Fruit fly (Drosophila melanogaster) whole organism: ENCODE results near the gene CG1236.

ENCODE experiments used
- CG8478 ChIP-seq: fragments of >200 bp; optimal IDR thresholded peaks from 2 replicates; lab custom pipeline; 2018; ENCODE audit warnings: inconsistent platforms
- Dll ChIP-seq: fragments of >200 bp; optimal IDR thresholded peaks from 2 replicates; lab custom pipeline; 2017
- psq ChIP-seq: fragments of >200 bp; optimal IDR thresholded peaks from 2 replicates; lab custom pipeline; 2017
- usp ChIP-seq: fragments of >200 bp; optimal IDR thresholded peaks from 2 replicates; lab custom pipeline; 2017; ENCODE audit warnings: missing biosample characterization, missing genetic modification characterization, mixed read lengths

DNA sequence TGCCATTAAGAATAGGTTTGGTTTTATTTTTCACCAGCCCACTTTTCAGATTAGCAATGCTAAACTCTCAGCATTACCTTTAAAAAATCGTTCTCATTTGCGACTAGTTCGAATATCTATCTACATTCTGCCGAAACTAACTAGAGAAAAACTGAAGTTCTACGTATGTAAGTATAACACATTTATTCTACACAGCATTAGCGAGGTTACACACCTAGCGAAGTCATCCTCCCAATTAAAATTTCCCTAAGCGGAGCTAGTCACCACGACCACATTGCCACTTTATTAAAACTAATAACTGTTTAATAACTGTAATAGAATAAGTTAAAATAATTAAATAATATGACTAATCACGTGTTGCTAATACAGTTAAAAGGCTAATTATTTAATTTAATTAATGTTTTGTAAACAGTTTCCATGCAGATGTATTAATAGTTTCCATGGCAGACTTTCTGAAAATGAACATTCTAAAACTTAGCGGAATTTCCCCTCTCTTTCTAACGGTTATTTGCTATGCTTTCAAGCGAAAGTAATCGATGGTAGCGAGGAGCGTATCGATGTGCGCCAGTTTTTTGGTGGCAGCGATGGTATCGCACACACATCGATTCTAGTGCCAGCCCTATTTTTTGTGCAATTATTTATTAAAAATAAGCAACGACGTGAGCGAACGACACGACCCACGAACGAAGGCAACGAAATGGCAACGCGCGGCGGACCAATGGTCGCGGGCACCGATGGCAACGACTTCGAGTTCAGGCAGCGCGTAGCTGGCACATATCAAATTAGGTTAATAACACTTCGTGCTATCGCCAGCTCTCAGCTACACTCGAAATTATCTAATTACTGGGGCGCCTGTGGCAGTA is 42.4 kb downstream of the CG1236 start, which contains the start of gene jagn:
- no peak for TF ChIP-seq psq (lab: Kevin White, UChicago)
- TF ChIP-seq usp (GFP tag; lab: Kevin White, UChicago) = no peak
- no peak for TF ChIP-seq CG8478
- TF ChIP-seq Dll (lab: Kevin White, UChicago) = peak; percentile 65
